Fruit fly (Drosophila melanogaster): Measurements from ENCODE around the gene AGO3.

dm6 chr3L:23555658-23556057, 1.3 kb downstream of the AGO3 start:
- TF ChIP-seq dac (GFP tag; optimal IDR thresholded peaks at IDR 0.05) (no peak), CG16779 (tag; optimal IDR thresholded peaks at IDR 0.05) (no peak), Hr38 (GFP tag; optimal IDR thresholded peaks at IDR 0.05) (no peak), net (GFP tag; optimal IDR thresholded peaks at IDR 0.05) (no peak), Met (GFP tag; optimal IDR thresholded peaks at IDR 0.05) (no peak), Gug (GFP tag; IDR thresholded peaks at IDR 0.05) (no peak), dsx (GFP tag; optimal IDR thresholded peaks at IDR 0.05; ENCODE audit: poor library complexity, severe bottlenecking) (no peak), lz (GFP tag; optimal IDR thresholded peaks at IDR 0.05) (no peak), eg (GFP tag; IDR thresholded peaks at IDR 0.05) (no peak), Hr39 (GFP tag; optimal IDR thresholded peaks at IDR 0.05) (no peak), CG8632 (GFP tag; optimal IDR thresholded peaks at IDR 0.05) (no peak)

All from whole organism, prepupa.